Fruit fly (Drosophila melanogaster): ENCODE measurements around the gene ATPsynE.

ATPsynE gene

dm6 chr3R:14332735-14333134 lies 6.0 kb downstream of the ATPsynE start (continued):
- TF ChIP-seq Tbp (GFP tag; optimal IDR thresholded peaks at IDR 0.05) = no peak
- TF ChIP-seq CG6854 (GFP tag; optimal IDR thresholded peaks at IDR 0.05) = no peak
- no peak for TF ChIP-seq CG10654 (GFP tag; optimal IDR thresholded peaks at IDR 0.05)
- TF ChIP-seq Oli (tag; optimal IDR thresholded peaks at IDR 0.05) = peak; percentile 37
- no peak for TF ChIP-seq ERR (GFP tag; optimal IDR thresholded peaks at IDR 0.05)
- no peak for TF ChIP-seq her (GFP tag; optimal IDR thresholded peaks at IDR 0.05)
- TF ChIP-seq stwl (tag; optimal IDR thresholded peaks at IDR 0.05) = no peak
- TF ChIP-seq CG4424 (GFP tag; optimal IDR thresholded peaks at IDR 0.05) = peak; percentile 10
- no peak for TF ChIP-seq CG12155 (GFP tag; optimal IDR thresholded peaks at IDR 0.05)
- TF ChIP-seq exex (tag; optimal IDR thresholded peaks at IDR 0.05) = no peak
- TF ChIP-seq chn (GFP tag; optimal IDR thresholded peaks at IDR 0.05) = no peak
- TF ChIP-seq CG17361 (GFP tag; IDR thresholded peaks at IDR 0.05) = peak; percentile 45; the same call in 1 of the 3 replicates
- no peak for TF ChIP-seq tap (tag; optimal IDR thresholded peaks at IDR 0.05)
- no peak for TF ChIP-seq klu (GFP tag; IDR thresholded peaks at IDR 0.05)
- TF ChIP-seq tup (GFP tag; optimal IDR thresholded peaks at IDR 0.05) = no peak
- TF ChIP-seq Ravus (GFP tag; IDR thresholded peaks at IDR 0.05) = no peak
- TF ChIP-seq Rfx (GFP tag; IDR thresholded peaks at IDR 0.05) = no peak
- TF ChIP-seq knrl (GFP tag; IDR thresholded peaks at IDR 0.05; ENCODE audit: partially characterized antibody) = no peak
- no peak for TF ChIP-seq CG7928 (GFP tag; optimal IDR thresholded peaks at IDR 0.05)
- TF ChIP-seq Poxn (GFP tag; IDR thresholded peaks at IDR 0.05) = no peak
- TF ChIP-seq Stat92E (GFP tag; optimal IDR thresholded peaks at IDR 0.05) = no peak
- TF ChIP-seq CoRest (tag; optimal IDR thresholded peaks at IDR 0.05) = peak; percentile 32
- TF ChIP-seq H15 (GFP tag; IDR thresholded peaks at IDR 0.05) = no peak
- no peak for TF ChIP-seq bbx (GFP tag; IDR thresholded peaks at IDR 0.05; ENCODE audit: partially characterized antibody)
- TF ChIP-seq CG10321 (GFP tag; IDR thresholded peaks at IDR 0.05) = no peak
- peak; percentile 44 for TF ChIP-seq Ptx1 (GFP tag; IDR thresholded peaks at IDR 0.05)
- no peak for TF ChIP-seq CG6272 (GFP tag; IDR thresholded peaks at IDR 0.05)
- TF ChIP-seq CG9817 (tag; optimal IDR thresholded peaks at IDR 0.05) = no peak
- no peak for TF ChIP-seq ham (GFP tag; IDR thresholded peaks at IDR 0.05)
- TF ChIP-seq CG18599 (GFP tag; optimal IDR thresholded peaks at IDR 0.05) = peak; percentile 43
- no peak for TF ChIP-seq TFAM (GFP tag; optimal IDR thresholded peaks at IDR 0.05)
- no peak for TF ChIP-seq CG17186 (GFP tag; optimal IDR thresholded peaks at IDR 0.05)
- no peak for TF ChIP-seq Sry-β (GFP tag; optimal IDR thresholded peaks at IDR 0.05)
- no peak for TF ChIP-seq CG12104 (GFP tag; optimal IDR thresholded peaks at IDR 0.05)
- no peak for TF ChIP-seq CG11085 (GFP tag; IDR thresholded peaks at IDR 0.05)
- peak; percentile 44 for TF ChIP-seq phol (tag; optimal IDR thresholded peaks at IDR 0.05)
- peak; percentile 12 for TF ChIP-seq bcd (GFP tag; optimal IDR thresholded peaks at IDR 0.05)
- TF ChIP-seq jumu (GFP tag; optimal IDR thresholded peaks at IDR 0.05) = no peak
- no peak for TF ChIP-seq vfl (GFP tag; optimal IDR thresholded peaks at IDR 0.05)
- no peak for TF ChIP-seq ara (GFP tag; IDR thresholded peaks at IDR 0.05)
- TF ChIP-seq prd (optimal IDR thresholded peaks at IDR 0.05) = no peak
- 0 out of 3 replicates have a peak, but pooled peaks have one; percentile 29 for TF ChIP-seq prd (GFP tag; IDR thresholded peaks at IDR 0.05)
- TF ChIP-seq Dek (tag; optimal IDR thresholded peaks at IDR 0.05) = no peak
- TF ChIP-seq Adf1 (GFP tag; IDR thresholded peaks at IDR 0.05) = no peak
- peak; percentile 49 for TF ChIP-seq nmo (GFP tag; optimal IDR thresholded peaks at IDR 0.05)
- TF ChIP-seq tna (GFP tag; IDR thresholded peaks at IDR 0.05; ENCODE audit: partially characterized antibody) = no peak
- TF ChIP-seq CG8281 (tag; optimal IDR thresholded peaks at IDR 0.05) = no peak
- TF ChIP-seq dpn (GFP tag; optimal IDR thresholded peaks at IDR 0.05) = no peak
- TF ChIP-seq NC2β (GFP tag; optimal IDR thresholded peaks at IDR 0.05) = no peak
- no peak for TF ChIP-seq Myb (GFP tag; optimal IDR thresholded peaks at IDR 0.05)
- peak; percentile 10 for TF ChIP-seq CG2875 (GFP tag; optimal IDR thresholded peaks at IDR 0.05)
- TF ChIP-seq caup (GFP tag; optimal IDR thresholded peaks at IDR 0.05; ENCODE audit: severe bottlenecking) = no peak
